Worm (Caenorhabditis elegans): Measurements from ENCODE around the gene M7.8.

Gene M7.8

ce11 chrIV:11105724-11106123 is 10.8 kb upstream of the M7.8 start, which contains the start of gene srlf-24:
srlf-24 (minus strand) TSS chrIV:11105824.
- TF ChIP-seq hlh-13 (GFP tag; optimal IDR thresholded peaks at IDR 0.05), result no peak

ce11 chrIV:11103501-11103900 is 8.6 kb upstream of the M7.8 start:
- TF ChIP-seq pha-2 (tag; optimal IDR thresholded peaks at IDR 0.05), result no peak
- peak; percentile 79 for TF ChIP-seq nhr-11 (tag; optimal IDR thresholded peaks at IDR 0.05)
- TF ChIP-seq K09A11.1 (tag; optimal IDR thresholded peaks at IDR 0.05; ENCODE audit: insufficient read depth), result no peak
- TF ChIP-seq hlh-13 (GFP tag; optimal IDR thresholded peaks at IDR 0.05), result no peak
- TF ChIP-seq unc-55 (GFP tag; optimal IDR thresholded peaks at IDR 0.05), result no peak
- TF ChIP-seq unc-86 (tag; optimal IDR thresholded peaks at IDR 0.05), result no peak

- TF ChIP-seq tbx-7 (tag; optimal IDR thresholded peaks at IDR 0.05) (no peak), eyg-1 (tag; optimal IDR thresholded peaks at IDR 0.05) (no peak), unc-86 (tag; optimal IDR thresholded peaks at IDR 0.05) (no peak), hlh-13 (GFP tag; optimal IDR thresholded peaks at IDR 0.05) (no peak), pros-1 (tag; optimal IDR thresholded peaks at IDR 0.05) (no peak), pha-4 (tag; optimal IDR thresholded peaks at IDR 0.05) (no peak), T23F11.4 (GFP tag; optimal IDR thresholded peaks at IDR 0.05) (no peak), C08G9.2 (tag; optimal IDR thresholded peaks at IDR 0.05) (no peak), madf-2 (tag; optimal IDR thresholded peaks at IDR 0.05) (no peak), ceh-22 (tag; optimal IDR thresholded peaks at IDR 0.05) (no peak), elt-4 (tag; optimal IDR thresholded peaks at IDR 0.05) (no peak), nfya-1 (tag; optimal IDR thresholded peaks at IDR 0.05) (no peak), C38D4.7 (GFP tag; optimal IDR thresholded peaks at IDR 0.05) (no peak), ceh-2 (tag; optimal IDR thresholded peaks at IDR 0.05) (no peak)
Observed at ce11 chrIV:11102608-11103007, 7.7 kb upstream of the M7.8 start, which contains the start of gene srlf-17. srlf-17 (minus strand) TSS chrIV:11102708.

- TF ChIP-seq hlh-30 (tag; optimal IDR thresholded peaks at IDR 0.05; ENCODE audit: insufficient read depth), result no peak
Observed at ce11 chrIV:11101383-11101782, 6.5 kb upstream of the M7.8 start, which contains the start of gene srlf-18. srlf-18 (minus strand) TSS chrIV:11101483.

- no peak for TF ChIP-seq ref-2 (tag; optimal IDR thresholded peaks at IDR 0.05)
- TF ChIP-seq C08G9.2 (tag; optimal IDR thresholded peaks at IDR 0.05), result no peak
- TF ChIP-seq mec-3 (tag; optimal IDR thresholded peaks at IDR 0.05; ENCODE audit: borderline replicate concordance), result no peak
- no peak for TF ChIP-seq nhr-232 (tag; optimal IDR thresholded peaks at IDR 0.05)
- no peak for TF ChIP-seq fax-1 (tag; optimal IDR thresholded peaks at IDR 0.05)
- no peak for TF ChIP-seq unc-3 (GFP tag; conservative IDR thresholded peaks at IDR 0.05)
- no peak for TF ChIP-seq unc-3 (tag; optimal IDR thresholded peaks at IDR 0.05)
- TF ChIP-seq K02D7.2 (tag; optimal IDR thresholded peaks at IDR 0.05), result no peak
- no peak for TF ChIP-seq fkh-6 (tag; optimal IDR thresholded peaks at IDR 0.05)
- TF ChIP-seq unc-55 (GFP tag; optimal IDR thresholded peaks at IDR 0.05), result no peak
- no peak for TF ChIP-seq ceh-14 (tag; optimal IDR thresholded peaks at IDR 0.05)
- TF ChIP-seq rnt-1 (tag; optimal IDR thresholded peaks at IDR 0.05), result no peak
- TF ChIP-seq pat-9 (tag; optimal IDR thresholded peaks at IDR 0.05), result no peak
- TF ChIP-seq npax-4 (tag; optimal IDR thresholded peaks at IDR 0.05), result no peak
- no peak for TF ChIP-seq dve-1 (tag; optimal IDR thresholded peaks at IDR 0.05)
- no peak for TF ChIP-seq pha-4 (tag; optimal IDR thresholded peaks at IDR 0.05)
- TF ChIP-seq lin-11 (tag; optimal IDR thresholded peaks at IDR 0.05), result no peak
- TF ChIP-seq F13H6.1 (tag; optimal IDR thresholded peaks at IDR 0.05), result no peak
- no peak for TF ChIP-seq hlh-8 (tag; optimal IDR thresholded peaks at IDR 0.05)
Observed at ce11 chrIV:11100271-11100670, 5.4 kb upstream of the M7.8 start, which contains the start of gene str-3. str-3 (minus strand) TSS chrIV:11100371.
